Worm (Caenorhabditis elegans): ENCODE data around the gene srw-17.
A peak's percentile ranks its signal among the peaks of the same experiment; 100 is the strongest.

The srw-17 gene

ce11 chrV:15287856-15288255, 11.0 kb upstream of the srw-17 start, which contains the start of gene cyp-34A1:
Gene cyp-34A1, minus strand, starts transcription at chrV:15287956.
- TF ChIP-seq ahr-1 (tag; optimal IDR thresholded peaks at IDR 0.05) (no peak), unc-3 (GFP tag; conservative IDR thresholded peaks at IDR 0.05) (no peak), unc-3 (tag; optimal IDR thresholded peaks at IDR 0.05) (no peak), pax-1 (tag; optimal IDR thresholded peaks at IDR 0.05) (no peak), tbx-2 (tag; optimal IDR thresholded peaks at IDR 0.05) (no peak), unc-55 (GFP tag; optimal IDR thresholded peaks at IDR 0.05) (no peak), K09A11.1 (tag; optimal IDR thresholded peaks at IDR 0.05; ENCODE audit: insufficient read depth) (no peak), ets-4 (tag; optimal IDR thresholded peaks at IDR 0.05) (no peak), hlh-6 (tag; optimal IDR thresholded peaks at IDR 0.05) (no peak), hlh-8 (tag; optimal IDR thresholded peaks at IDR 0.05) (no peak), pag-3 (tag; optimal IDR thresholded peaks at IDR 0.05; ENCODE audit: borderline replicate concordance) (no peak)

- TF ChIP-seq tbx-7 (tag; optimal IDR thresholded peaks at IDR 0.05) (no peak), elt-2 (tag; optimal IDR thresholded peaks at IDR 0.05) (peak; percentile 57)
Observed at ce11 chrV:15285984-15286383, 9.2 kb upstream of the srw-17 start.

DNA sequence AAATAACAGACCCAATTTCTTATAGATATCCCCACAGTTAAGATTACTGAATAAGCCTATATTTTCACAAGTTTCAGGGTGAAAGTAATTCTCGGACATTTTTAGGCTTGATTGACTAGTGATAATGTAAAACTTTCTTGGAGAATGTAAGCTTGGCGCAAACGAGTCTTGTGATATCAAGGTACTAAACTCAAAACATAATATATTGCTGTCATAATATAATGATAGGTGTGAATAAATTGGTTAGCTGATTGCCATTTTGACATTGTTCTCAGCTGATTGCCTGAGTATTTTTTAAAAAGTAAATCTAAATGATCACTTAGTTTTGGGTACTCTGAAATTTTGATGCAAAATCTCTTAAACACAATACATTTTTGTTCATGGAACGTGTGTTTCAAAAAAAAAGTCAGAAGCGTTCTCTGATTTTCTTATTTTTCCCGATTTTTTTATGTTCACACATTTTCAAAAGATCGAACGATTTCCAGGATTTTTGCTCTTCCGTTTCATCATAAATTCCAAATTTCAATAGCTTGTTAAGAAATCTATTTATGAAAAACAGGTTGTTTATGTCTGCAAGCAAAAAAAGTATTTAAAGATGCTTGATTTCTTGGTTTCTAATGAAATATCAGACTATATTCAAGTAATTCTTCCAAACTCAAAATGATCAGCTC, 4.6 kb upstream of the srw-17 start, which contains the start of the genes srw-19 and srx-51:
TSS of gene srw-19 (minus strand) at position 101 of the 671 bp plus-strand sequence.
TSS of gene srx-51 (plus strand) at position 621 of the 671 bp plus-strand sequence.
- TF ChIP-seq ceh-14 (tag; optimal IDR thresholded peaks at IDR 0.05) (no peak), fkh-6 (tag; optimal IDR thresholded peaks at IDR 0.05) (no peak), fkh-10 (GFP tag; optimal IDR thresholded peaks at IDR 0.05) (no peak), elt-4 (tag; optimal IDR thresholded peaks at IDR 0.05) (no peak), npax-4 (tag; optimal IDR thresholded peaks at IDR 0.05) (no peak), unc-3 (GFP tag; conservative IDR thresholded peaks at IDR 0.05) (no peak), unc-3 (tag; optimal IDR thresholded peaks at IDR 0.05) (no peak), ceh-6 (GFP tag; optimal IDR thresholded peaks at IDR 0.05) (no peak), pat-9 (tag; optimal IDR thresholded peaks at IDR 0.05) (no peak), dve-1 (tag; optimal IDR thresholded peaks at IDR 0.05) (no peak), madf-2 (tag; optimal IDR thresholded peaks at IDR 0.05) (no peak), ceh-2 (tag; optimal IDR thresholded peaks at IDR 0.05) (no peak), pha-4 (tag; optimal IDR thresholded peaks at IDR 0.05) (no peak), K02D7.2 (tag; optimal IDR thresholded peaks at IDR 0.05) (no peak), mec-3 (tag; optimal IDR thresholded peaks at IDR 0.05; ENCODE audit: borderline replicate concordance) (no peak), C08G9.2 (tag; optimal IDR thresholded peaks at IDR 0.05) (no peak)

- no peak for TF ChIP-seq elt-2 (tag; optimal IDR thresholded peaks at IDR 0.05)
- TF ChIP-seq dmd-4 (tag; optimal IDR thresholded peaks at IDR 0.05; ENCODE audit: borderline replicate concordance): no peak
- TF ChIP-seq nfya-1 (tag; optimal IDR thresholded peaks at IDR 0.05): no peak
- no peak for TF ChIP-seq che-1 (tag; optimal IDR thresholded peaks at IDR 0.05)
- TF ChIP-seq ttx-3 (tag; optimal IDR thresholded peaks at IDR 0.05): no peak
- no peak for TF ChIP-seq K09A11.1 (tag; optimal IDR thresholded peaks at IDR 0.05; ENCODE audit: insufficient read depth)
- TF ChIP-seq lim-6 (tag; optimal IDR thresholded peaks at IDR 0.05): no peak
- no peak for TF ChIP-seq madf-2 (tag; optimal IDR thresholded peaks at IDR 0.05)
- no peak for TF ChIP-seq ceh-34 (tag; optimal IDR thresholded peaks at IDR 0.05)
- no peak for TF ChIP-seq T23F11.4 (GFP tag; optimal IDR thresholded peaks at IDR 0.05)
- no peak for TF ChIP-seq pat-9 (tag; optimal IDR thresholded peaks at IDR 0.05)
- TF ChIP-seq tbx-2 (tag; optimal IDR thresholded peaks at IDR 0.05): no peak
Observed at ce11 chrV:15274757-15275156, 2.1 kb downstream of the srw-17 start, which contains the start of gene srw-16. Gene srw-16, minus strand, starts transcription at chrV:15274857.

DNA sequence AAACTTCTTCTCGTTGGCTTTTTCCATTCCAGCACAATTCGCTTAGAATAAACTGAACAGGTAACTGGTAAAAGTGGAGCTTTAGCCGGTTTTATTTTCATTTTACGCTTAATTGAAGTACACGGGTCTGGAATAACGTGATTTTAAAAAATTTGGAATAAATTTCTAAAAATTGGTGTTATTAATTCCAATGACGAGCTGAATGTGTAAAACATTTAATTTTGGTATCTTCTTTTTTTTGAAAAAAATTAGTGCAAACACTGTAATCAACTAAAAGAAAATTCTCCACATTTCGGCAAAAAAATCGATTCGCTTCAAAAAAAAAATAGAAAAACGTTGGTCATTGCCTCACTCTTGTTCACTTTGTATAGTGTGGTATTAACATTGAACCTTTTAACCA, 4.6 kb downstream of the srw-17 start, which contains the start of gene T10H4.4:
TSS of gene T10H4.4 (minus strand) at position 101 of the 400 bp plus-strand sequence.
- TF ChIP-seq ceh-45 (GFP tag; IDR thresholded peaks at IDR 0.05) (no peak), pha-2 (tag; optimal IDR thresholded peaks at IDR 0.05) (no peak), npax-4 (tag; optimal IDR thresholded peaks at IDR 0.05) (no peak), ahr-1 (tag; optimal IDR thresholded peaks at IDR 0.05) (no peak), unc-86 (tag; optimal IDR thresholded peaks at IDR 0.05) (no peak), ceh-18 (tag; optimal IDR thresholded peaks at IDR 0.05) (no peak), ama-1 (optimal IDR thresholded peaks at IDR 0.05) (no peak), sdc-2 (tag; optimal IDR thresholded peaks at IDR 0.05) (no peak), hlh-15 (tag; optimal IDR thresholded peaks at IDR 0.05) (no peak), nhr-11 (tag; optimal IDR thresholded peaks at IDR 0.05) (no peak), unc-42 (tag; optimal IDR thresholded peaks at IDR 0.05) (no peak)

Data from whole organism, late embryonic.